Comparison of ENCODE assay signal across 1 fruit fly cellular context in the genomic region with DNA sequence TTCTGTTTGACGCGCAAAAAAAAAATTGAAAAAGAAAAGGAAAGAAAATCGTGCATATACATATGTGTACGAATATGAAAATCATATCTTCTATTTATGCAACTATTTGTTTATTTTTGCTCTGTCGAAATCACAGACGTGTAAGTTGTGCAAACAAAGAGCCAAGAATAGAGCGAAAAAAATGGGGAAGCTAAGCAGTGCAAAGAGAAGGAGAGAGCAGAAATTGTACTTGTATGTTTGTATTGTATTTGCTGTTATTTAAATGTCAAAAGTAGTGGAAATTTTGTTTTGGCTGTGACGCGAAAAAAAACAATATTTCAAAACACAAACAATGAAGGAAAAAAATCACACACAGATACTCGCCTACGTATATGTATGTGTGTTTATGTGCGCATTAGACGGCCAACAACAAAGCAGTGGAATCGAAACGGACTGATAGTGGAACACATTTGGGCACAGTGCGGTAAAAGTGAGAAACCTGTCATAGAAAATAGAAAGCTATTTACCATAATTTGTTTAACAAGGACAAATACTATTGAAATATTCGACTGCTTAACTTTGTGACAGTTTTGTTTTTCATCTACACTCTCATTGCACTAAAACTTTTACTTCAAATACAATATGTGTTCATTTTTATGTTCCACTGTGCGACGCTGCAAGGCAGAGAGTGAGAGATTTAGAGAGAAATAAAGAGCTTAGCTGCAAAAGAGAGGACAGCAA.
TF ChIP-seq lines count a peak whose summit lies in the region.

No protein-coding gene starts in this region.

TF ChIP-seq in whole organism, embryonic, 481 proteins besides CTCF, POLR2A, EP300 and RAD21 (continued from another document):
- TF ChIP-seq Lim3 (GFP tag; IDR thresholded peaks at IDR 0.05; lab: Robert Waterston, UW) (peak; percentile 73; the same call in 1 of the 2 replicates), CG4854 (GFP tag; optimal IDR thresholded peaks at IDR 0.05; lab: Kevin White, UChicago) (peak; percentile 84), CG8388 (GFP tag; optimal IDR thresholded peaks at IDR 0.05; lab: Kevin White, UChicago) (peak; percentile 98), odd (GFP tag; optimal IDR thresholded peaks at IDR 0.05; lab: Kevin White, UChicago) (peak; percentile 91), CG10209 (GFP tag; optimal IDR thresholded peaks at IDR 0.05; lab: Kevin White, UChicago) (peak; percentile 93), CG2875 (GFP tag; optimal IDR thresholded peaks at IDR 0.05; lab: Kevin White, UChicago) (peak; percentile 95), crp (GFP tag; optimal IDR thresholded peaks at IDR 0.05; lab: Kevin White, UChicago) (peak in 1 of 2 experiments; percentile 63), seq (GFP tag; IDR thresholded peaks at IDR 0.05; lab: Robert Waterston, UW) (peak; percentile 95), Kr (GFP tag; optimal IDR thresholded peaks at IDR 0.05; lab: Kevin White, UChicago) (no peak), phol (tag; optimal IDR thresholded peaks at IDR 0.05; lab: Kevin White, UChicago) (peak; percentile 92), rib (GFP tag; IDR thresholded peaks at IDR 0.05; lab: Robert Waterston, UW) (peak; percentile 79), Opbp (GFP tag; IDR thresholded peaks at IDR 0.05; lab: Robert Waterston, UW; ENCODE audit: partially characterized antibody) (no peak), ATbp (GFP tag; optimal IDR thresholded peaks at IDR 0.05; lab: Kevin White, UChicago) (peak; percentile 95), CG13424 (tag; optimal IDR thresholded peaks at IDR 0.05; lab: Kevin White, UChicago) (peak; percentile 95), vvl (GFP tag; IDR thresholded peaks at IDR 0.05; lab: Robert Waterston, UW) (peak; percentile 98), salm (tag; optimal IDR thresholded peaks at IDR 0.05; lab: Kevin White, UChicago) (peak; percentile 93), fu2 (GFP tag; optimal IDR thresholded peaks at IDR 0.05; lab: Kevin White, UChicago) (peak; percentile 95), CG10462 (GFP tag; optimal IDR thresholded peaks at IDR 0.05; lab: Kevin White, UChicago) (peak; percentile 86), CG6791 (GFP tag; IDR thresholded peaks at IDR 0.05; lab: Robert Waterston, UW; ENCODE audit: partially characterized antibody) (peak; percentile 42; the same call in 1 of the 3 replicates), C15 (GFP tag; IDR thresholded peaks at IDR 0.05; lab: Robert Waterston, UW) (peak; percentile 83; the same call in 2 of the 3 replicates), Ada2b (GFP tag; IDR thresholded peaks at IDR 0.05; lab: Robert Waterston, UW) (peak; percentile 96), Xbp1 (GFP tag; optimal IDR thresholded peaks at IDR 0.05; lab: Kevin White, UChicago) (peak; percentile 94), cwo (GFP tag; optimal IDR thresholded peaks at IDR 0.05; lab: Kevin White, UChicago) (peak; percentile 91), CG15696 (tag; optimal IDR thresholded peaks at IDR 0.05; lab: Kevin White, UChicago) (peak; percentile 86), Bdp1 (GFP tag; optimal IDR thresholded peaks at IDR 0.05; lab: Kevin White, UChicago) (peak; percentile 86)
